Worm (Caenorhabditis elegans) whole organism, mixed stage, embryonic: ENCODE measurements around the gene bath-21.

Source experiments
- M03D4.4 ChIP-seq: sonication (generic microtip); optimal IDR thresholded peaks from 2 replicates; lab custom pipeline; 2017; ENCODE audit warnings: mild to moderate bottlenecking, missing genetic modification characterization, missing compliant biosample characterization
- bed-3 ChIP-seq: fragments of 200-800 bp; sonication (Bioruptor generic); optimal IDR thresholded peaks from 3 replicates; lab custom pipeline; 2018; ENCODE audit warnings: mild to moderate bottlenecking, missing genetic modification characterization, moderate library complexity, missing compliant biosample characterization
- blmp-1 ChIP-seq: fragments of 150-350 bp; optimal IDR thresholded peaks from 2 replicates; lab custom pipeline; 2014; ENCODE audit warnings: missing biosample characterization, missing genetic modification characterization
- ceh-43 ChIP-seq: fragments of 200-800 bp; sonication (Bioruptor generic); optimal IDR thresholded peaks from 2 replicates; lab custom pipeline; 2018; ENCODE audit warnings: mild to moderate bottlenecking, missing genetic modification characterization, moderate library complexity, missing compliant biosample characterization
- ceh-83 ChIP-seq: fragments of 200-800 bp; sonication (Bioruptor generic); optimal IDR thresholded peaks from 2 replicates; lab custom pipeline; 2018; ENCODE audit warnings: mild to moderate bottlenecking, missing genetic modification characterization, missing compliant biosample characterization
- ces-1 ChIP-seq: fragments of 150-350 bp; optimal IDR thresholded peaks from 2 replicates; lab custom pipeline; 2014; ENCODE audit warnings: missing biosample characterization, missing genetic modification reagents, missing genetic modification characterization
- drap-1 ChIP-seq: fragments of 200-800 bp; sonication (Bioruptor generic); optimal IDR thresholded peaks from 3 replicates; lab custom pipeline; 2018; ENCODE audit warnings: mild to moderate bottlenecking, missing genetic modification characterization, missing compliant biosample characterization
- elt-1 ChIP-seq: sonication (generic microtip); optimal IDR thresholded peaks from 2 replicates; lab custom pipeline; 2017; ENCODE audit warnings: missing genetic modification characterization, mild to moderate bottlenecking, missing compliant biosample characterization, antibody characterized with exemption, moderate library complexity, borderline replicate concordance; ENCODE audit not compliant: insufficient read depth
- lin-13 ChIP-seq: fragments of 150-350 bp; optimal IDR thresholded peaks from 2 replicates; lab custom pipeline; 2014; ENCODE audit warnings: missing biosample characterization, missing genetic modification characterization
- lin-32 ChIP-seq: fragments of 200-800 bp; sonication (Bioruptor generic); optimal IDR thresholded peaks from 2 replicates; lab custom pipeline; 2018; ENCODE audit warnings: mild to moderate bottlenecking, missing genetic modification characterization, missing compliant biosample characterization
- lsy-2 ChIP-seq: fragments of 150-350 bp; optimal IDR thresholded peaks from 2 replicates; lab custom pipeline; 2014; ENCODE audit warnings: missing biosample characterization, missing genetic modification characterization
- mep-1 ChIP-seq: fragments of 150-350 bp; optimal IDR thresholded peaks from 2 replicates; lab custom pipeline; 2017; ENCODE audit warnings: missing biosample characterization, missing genetic modification reagents, missing genetic modification characterization, inconsistent platforms
- mls-2 ChIP-seq: sonication (generic microtip); optimal IDR thresholded peaks from 2 replicates; lab custom pipeline; 2016; ENCODE audit warnings: mild to moderate bottlenecking, missing genetic modification characterization, moderate library complexity, missing compliant biosample characterization
- nhr-12 ChIP-seq: fragments of 150-350 bp; optimal IDR thresholded peaks from 2 replicates; lab custom pipeline; 2014; ENCODE audit warnings: missing biosample characterization, missing genetic modification characterization
- nhr-2 ChIP-seq: fragments of 150-350 bp; optimal IDR thresholded peaks from 2 replicates; lab custom pipeline; 2014; ENCODE audit warnings: missing biosample characterization, missing genetic modification characterization
- nhr-237 ChIP-seq: fragments of 150-350 bp; optimal IDR thresholded peaks from 2 replicates; lab custom pipeline; 2014; ENCODE audit warnings: missing biosample characterization, missing genetic modification characterization
- nhr-28 ChIP-seq: fragments of 150-350 bp; optimal IDR thresholded peaks from 2 replicates; lab custom pipeline; 2014; ENCODE audit warnings: missing biosample characterization, missing genetic modification characterization
- pha-4 ChIP-seq: fragments of 150-350 bp; optimal IDR thresholded peaks from 2 replicates; lab custom pipeline; 2018; ENCODE audit warnings: missing biosample characterization, missing genetic modification reagents, missing genetic modification characterization
- sem-2 ChIP-seq: fragments of 200-800 bp; sonication (Bioruptor generic); optimal IDR thresholded peaks from 2 replicates; lab custom pipeline; 2018; ENCODE audit warnings: mild to moderate bottlenecking, missing genetic modification characterization, missing compliant biosample characterization
- snpc-4 ChIP-seq: fragments of 150-350 bp; optimal IDR thresholded peaks from 2 replicates; lab custom pipeline; 2014; ENCODE audit warnings: missing biosample characterization, missing genetic modification characterization
- tbx-8 ChIP-seq: fragments of 200-800 bp; sonication (Bioruptor generic); optimal IDR thresholded peaks from 2 replicates; lab custom pipeline; 2018; ENCODE audit warnings: mild to moderate bottlenecking, missing genetic modification characterization, moderate library complexity, missing compliant biosample characterization
- unc-120 ChIP-seq: sonication (generic microtip); optimal IDR thresholded peaks from 2 replicates; lab custom pipeline; 2017; ENCODE audit warnings: missing genetic modification characterization, missing compliant biosample characterization; ENCODE audit not compliant: poor library complexity, severe bottlenecking
- unc-39 ChIP-seq: fragments of 150-350 bp; optimal IDR thresholded peaks from 2 replicates; lab custom pipeline; 2014; ENCODE audit warnings: missing biosample characterization, missing genetic modification characterization
- unc-62 ChIP-seq: fragments of 150-350 bp; optimal IDR thresholded peaks from 2 replicates; lab custom pipeline; 2014; ENCODE audit warnings: missing biosample characterization, missing genetic modification reagents, missing genetic modification characterization
- zip-8 ChIP-seq: fragments of 150-350 bp; optimal IDR thresholded peaks from 2 replicates; lab custom pipeline; 2014; ENCODE audit warnings: missing biosample characterization, missing genetic modification characterization
- ztf-11 ChIP-seq: fragments of 150-350 bp; optimal IDR thresholded peaks from 2 replicates; lab custom pipeline; 2014; ENCODE audit warnings: missing biosample characterization, missing genetic modification characterization

The bath-21 gene

ce11 chrII:1995744-1996143 is 30.7 kb downstream of the bath-21 start:
- TF ChIP-seq nhr-2 (tag; lab: Kevin White, UChicago) (no peak), nhr-28 (no peak), unc-120 (tag; lab: Kevin White, UChicago) (no peak)

ce11 chrII:1993738-1994137 is 32.7 kb downstream of the bath-21 start, which contains the start of gene math-21:
Gene math-21, plus strand, starts transcription at chrII:1994038.
- TF ChIP-seq lsy-2 = no peak
- TF ChIP-seq nhr-12 (tag; lab: Kevin White, UChicago) = no peak
- no peak for TF ChIP-seq M03D4.4 (tag; lab: Kevin White, UChicago)
- TF ChIP-seq ceh-43 (GFP tag; lab: Kevin White, UChicago) = no peak
- TF ChIP-seq bed-3 (GFP tag; lab: Kevin White, UChicago) = no peak
- no peak for TF ChIP-seq zip-8 (tag; lab: Kevin White, UChicago)
- no peak for TF ChIP-seq tbx-8
- TF ChIP-seq sem-2 (GFP tag; lab: Kevin White, UChicago) = no peak
- no peak for TF ChIP-seq snpc-4 (tag; lab: Kevin White, UChicago)

- no peak for TF ChIP-seq lsy-2
- TF ChIP-seq nhr-237 (tag; lab: Kevin White, UChicago) = no peak
- no peak for TF ChIP-seq mls-2
- TF ChIP-seq elt-1 (tag; lab: Kevin White, UChicago) = no peak
- no peak for TF ChIP-seq unc-62 (GFP tag; lab: Kevin White, UChicago)
- TF ChIP-seq lin-32 (GFP tag; lab: Kevin White, UChicago) = no peak
- TF ChIP-seq sem-2 (GFP tag; lab: Kevin White, UChicago) = no peak
- TF ChIP-seq ztf-11 (tag; lab: Kevin White, UChicago) = no peak
- no peak for TF ChIP-seq lin-13
Observed at ce11 chrII:1989010-1989409, 37.4 kb downstream of the bath-21 start, which contains the start of gene math-44. Gene math-44, plus strand, starts transcription at chrII:1989310.

- TF ChIP-seq drap-1 (GFP tag; lab: Kevin White, UChicago) (no peak), blmp-1 (tag; lab: Kevin White, UChicago) (no peak), zip-8 (tag; lab: Kevin White, UChicago) (no peak), mep-1 (no peak), pha-4 (tag; lab: Kevin White, UChicago) (no peak), elt-1 (tag; lab: Kevin White, UChicago) (no peak), unc-120 (tag; lab: Kevin White, UChicago) (no peak), nhr-28 (no peak), nhr-12 (tag; lab: Kevin White, UChicago) (no peak), nhr-237 (tag; lab: Kevin White, UChicago) (no peak), ces-1 (GFP tag; lab: Kevin White, UChicago) (no peak), ceh-83 (GFP tag; lab: Kevin White, UChicago) (no peak), unc-39 (tag; lab: Kevin White, UChicago) (no peak)
Observed at ce11 chrII:1986979-1987378, 39.4 kb downstream of the bath-21 start, which contains the start of gene Y16E11A.4. Gene Y16E11A.4, plus strand, starts transcription at chrII:1987279.
